Worm (Caenorhabditis elegans): ENCODE results near the gene bub-3.

bub-3 gene

DNA sequence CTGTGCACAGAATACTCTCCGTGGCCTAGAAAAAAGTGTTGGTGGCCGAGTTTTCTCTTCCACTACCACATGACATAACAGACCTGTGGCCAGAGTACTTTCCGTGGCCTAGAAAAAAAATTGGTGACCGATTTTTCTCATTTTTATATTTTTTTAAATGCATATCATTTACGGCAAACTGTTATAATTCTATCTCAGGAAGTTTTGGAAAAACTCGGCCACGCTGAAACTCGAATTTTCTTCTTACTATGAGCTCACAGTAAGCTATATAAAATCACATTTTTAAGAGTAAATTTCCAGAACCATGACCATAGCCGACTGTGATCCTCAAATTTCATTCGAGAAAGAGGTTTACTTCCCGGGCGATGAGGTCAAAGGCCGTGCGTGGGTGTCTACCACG, 26.2 kb downstream of the bub-3 start, which contains the start of gene arrd-14:
arrd-14 (plus strand) TSS at position 301 of the 400 bp plus-strand sequence.
- TF ChIP-seq snpc-4 (tag; optimal IDR thresholded peaks at IDR 0.05) (no peak), blmp-1 (tag; optimal IDR thresholded peaks at IDR 0.05) (no peak), hlh-1 (tag; optimal IDR thresholded peaks at IDR 0.05) (no peak), ceh-83 (GFP tag; optimal IDR thresholded peaks at IDR 0.05) (no peak), bed-3 (GFP tag; optimal IDR thresholded peaks at IDR 0.05) (no peak), ham-2 (GFP tag; optimal IDR thresholded peaks at IDR 0.05) (no peak), ceh-39 (tag; optimal IDR thresholded peaks at IDR 0.05) (no peak), cnd-1 (tag; optimal IDR thresholded peaks at IDR 0.05) (no peak), tbx-8 (GFP tag; optimal IDR thresholded peaks at IDR 0.05) (no peak), nhr-76 (tag; optimal IDR thresholded peaks at IDR 0.05) (no peak), ztf-11 (tag; optimal IDR thresholded peaks at IDR 0.05) (no peak), pha-4 (tag; optimal IDR thresholded peaks at IDR 0.05) (no peak)

DNA sequence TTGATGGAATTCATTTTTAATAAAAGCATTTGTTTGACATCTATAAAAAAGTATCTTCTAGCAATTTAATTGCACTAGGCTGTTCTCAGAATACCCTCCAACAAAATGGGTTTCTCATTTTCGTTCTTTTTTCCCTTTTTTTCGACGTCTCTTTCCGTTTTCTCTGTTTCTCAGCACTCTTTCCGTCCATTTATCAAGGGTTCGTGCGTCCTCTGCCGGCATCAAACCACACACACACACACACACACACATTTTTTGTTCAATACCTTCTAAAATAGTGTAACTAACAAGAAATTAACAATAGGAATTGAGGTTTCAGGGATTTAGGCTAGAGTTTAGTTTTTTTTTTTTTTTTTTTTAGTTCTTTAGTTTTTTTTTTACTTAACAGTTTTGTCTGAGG, 30.4 kb downstream of the bub-3 start:
- TF ChIP-seq sptf-1 (tag; optimal IDR thresholded peaks at IDR 0.05) (no peak), nhr-2 (tag; optimal IDR thresholded peaks at IDR 0.05) (no peak), ceh-39 (tag; optimal IDR thresholded peaks at IDR 0.05) (no peak), mab-5 (tag; optimal IDR thresholded peaks at IDR 0.05) (no peak), ces-1 (GFP tag; optimal IDR thresholded peaks at IDR 0.05) (no peak), mep-1 (tag; optimal IDR thresholded peaks at IDR 0.05) (no peak), tbx-8 (GFP tag; optimal IDR thresholded peaks at IDR 0.05) (no peak), M03D4.4 (tag; optimal IDR thresholded peaks at IDR 0.05) (no peak), drap-1 (GFP tag; optimal IDR thresholded peaks at IDR 0.05) (no peak)

DNA sequence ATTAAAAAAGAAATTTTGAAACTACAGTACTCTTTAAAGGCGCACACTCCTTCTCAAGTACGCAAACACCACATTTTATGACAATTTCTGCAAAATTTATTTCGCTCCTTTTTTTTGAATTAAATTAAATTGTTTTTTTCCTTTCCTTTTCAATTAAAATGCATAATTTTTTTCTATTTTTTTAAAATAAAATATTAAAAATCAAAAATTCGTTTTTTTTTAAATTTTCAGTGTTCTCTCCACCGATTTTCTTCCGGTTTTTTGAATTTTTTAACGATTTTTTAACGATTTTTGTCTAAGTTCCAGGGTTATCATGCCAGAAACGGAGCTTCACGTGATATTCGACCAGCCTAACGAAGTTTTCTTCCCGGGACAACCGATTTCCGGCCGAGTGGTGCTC, 32.2 kb downstream of the bub-3 start, which contains the start of gene arrd-13:
arrd-13 (plus strand) TSS at position 301 of the 400 bp plus-strand sequence.
- TF ChIP-seq ceh-43 (GFP tag; optimal IDR thresholded peaks at IDR 0.05) (no peak), mls-2 (tag; optimal IDR thresholded peaks at IDR 0.05) (no peak), ztf-11 (tag; optimal IDR thresholded peaks at IDR 0.05) (no peak), ces-1 (GFP tag; optimal IDR thresholded peaks at IDR 0.05) (no peak), drap-1 (GFP tag; optimal IDR thresholded peaks at IDR 0.05) (no peak), sem-2 (GFP tag; optimal IDR thresholded peaks at IDR 0.05) (no peak), flh-1 (GFP tag; optimal IDR thresholded peaks at IDR 0.05) (no peak), nhr-76 (tag; optimal IDR thresholded peaks at IDR 0.05) (no peak), sptf-1 (tag; optimal IDR thresholded peaks at IDR 0.05) (no peak), elt-3 (tag; optimal IDR thresholded peaks at IDR 0.05) (no peak), tbx-8 (GFP tag; optimal IDR thresholded peaks at IDR 0.05) (no peak), nhr-12 (tag; optimal IDR thresholded peaks at IDR 0.05) (no peak), mab-5 (tag; optimal IDR thresholded peaks at IDR 0.05) (no peak), nhr-28 (tag; optimal IDR thresholded peaks at IDR 0.05) (no peak), hlh-1 (tag; optimal IDR thresholded peaks at IDR 0.05) (no peak), blmp-1 (tag; optimal IDR thresholded peaks at IDR 0.05) (no peak), unc-39 (tag; optimal IDR thresholded peaks at IDR 0.05) (no peak)

DNA sequence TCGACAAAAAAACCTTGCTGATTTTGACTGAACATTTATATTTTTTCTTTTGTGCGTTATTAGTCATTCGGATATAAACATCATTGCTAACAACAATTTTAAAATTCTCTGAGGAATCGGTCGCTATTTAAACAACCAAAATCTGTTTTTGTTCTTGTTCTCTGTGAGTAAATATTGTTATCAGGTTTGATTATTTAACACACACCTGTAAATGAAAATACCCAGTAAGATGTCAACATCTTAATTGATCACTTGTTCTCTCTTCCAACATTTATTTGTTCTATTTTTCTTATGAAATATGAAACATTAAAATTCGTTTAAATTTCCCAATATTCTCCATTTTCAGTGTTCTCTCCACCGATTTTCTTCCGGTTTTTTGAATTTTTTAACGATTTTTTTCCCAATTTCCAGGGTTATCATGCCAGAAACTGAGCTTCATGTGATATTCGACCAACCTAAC, 37.2 kb downstream of the bub-3 start, which contains the start of gene arrd-11:
arrd-11 (plus strand) TSS at position 410 of the 460 bp plus-strand sequence.
- TF ChIP-seq bed-3 (GFP tag; optimal IDR thresholded peaks at IDR 0.05) (no peak), drap-1 (GFP tag; optimal IDR thresholded peaks at IDR 0.05) (no peak), mls-2 (tag; optimal IDR thresholded peaks at IDR 0.05) (no peak), nhr-12 (tag; optimal IDR thresholded peaks at IDR 0.05) (no peak), mab-5 (tag; optimal IDR thresholded peaks at IDR 0.05) (no peak), ceh-83 (GFP tag; optimal IDR thresholded peaks at IDR 0.05) (no peak), elt-1 (tag; optimal IDR thresholded peaks at IDR 0.05; ENCODE audit: borderline replicate concordance, insufficient read depth) (no peak), unc-62 (GFP tag; optimal IDR thresholded peaks at IDR 0.05) (no peak), ham-2 (GFP tag; optimal IDR thresholded peaks at IDR 0.05) (no peak), lsy-2 (tag; optimal IDR thresholded peaks at IDR 0.05) (no peak), sem-2 (GFP tag; optimal IDR thresholded peaks at IDR 0.05) (no peak), pha-4 (tag; optimal IDR thresholded peaks at IDR 0.05) (no peak), mep-1 (tag; optimal IDR thresholded peaks at IDR 0.05) (no peak), nhr-28 (tag; optimal IDR thresholded peaks at IDR 0.05) (no peak), ztf-11 (tag; optimal IDR thresholded peaks at IDR 0.05) (no peak), zip-8 (tag; optimal IDR thresholded peaks at IDR 0.05) (no peak)

DNA sequence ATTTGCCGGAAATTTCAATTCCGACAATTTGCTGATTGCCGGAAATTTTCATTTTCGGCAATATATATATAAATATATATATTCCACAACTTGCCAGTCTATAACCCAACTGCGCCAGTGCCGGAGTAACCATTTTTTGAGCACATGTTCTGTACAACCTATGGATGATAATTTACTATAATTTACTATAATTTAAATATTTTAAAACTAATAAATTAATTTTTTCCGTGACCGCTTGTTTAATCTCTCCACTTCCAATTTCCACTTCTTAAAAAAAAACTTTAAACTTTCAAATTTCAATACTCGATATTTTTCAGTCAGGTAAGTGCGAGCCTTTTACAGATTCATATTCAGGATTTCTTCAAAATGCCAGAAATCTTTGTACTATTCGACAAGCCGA, 40.1 kb downstream of the bub-3 start, which contains the start of gene arrd-12:
arrd-12 (plus strand) TSS at position 301 of the 400 bp plus-strand sequence.
- TF ChIP-seq nhr-2 (tag; optimal IDR thresholded peaks at IDR 0.05), result no peak
- no peak for TF ChIP-seq ceh-43 (GFP tag; optimal IDR thresholded peaks at IDR 0.05)
- no peak for TF ChIP-seq zip-8 (tag; optimal IDR thresholded peaks at IDR 0.05)
- no peak for TF ChIP-seq nhr-12 (tag; optimal IDR thresholded peaks at IDR 0.05)
- TF ChIP-seq ceh-39 (tag; optimal IDR thresholded peaks at IDR 0.05), result no peak
- TF ChIP-seq M03D4.4 (tag; optimal IDR thresholded peaks at IDR 0.05), result no peak
- no peak for TF ChIP-seq snpc-4 (tag; optimal IDR thresholded peaks at IDR 0.05)
- TF ChIP-seq mab-5 (tag; optimal IDR thresholded peaks at IDR 0.05), result no peak
- no peak for TF ChIP-seq drap-1 (GFP tag; optimal IDR thresholded peaks at IDR 0.05)
- TF ChIP-seq cnd-1 (tag; optimal IDR thresholded peaks at IDR 0.05), result no peak
- TF ChIP-seq tbx-8 (GFP tag; optimal IDR thresholded peaks at IDR 0.05), result no peak
- no peak for TF ChIP-seq pha-4 (tag; optimal IDR thresholded peaks at IDR 0.05)
- no peak for TF ChIP-seq ceh-83 (GFP tag; optimal IDR thresholded peaks at IDR 0.05)
- TF ChIP-seq lin-13 (tag; optimal IDR thresholded peaks at IDR 0.05), result no peak
- no peak for TF ChIP-seq ham-2 (GFP tag; optimal IDR thresholded peaks at IDR 0.05)
- TF ChIP-seq nhr-28 (tag; optimal IDR thresholded peaks at IDR 0.05), result no peak
- TF ChIP-seq bed-3 (GFP tag; optimal IDR thresholded peaks at IDR 0.05), result no peak

Measured in whole organism, mixed stage, embryonic.